Worm (Caenorhabditis elegans): ENCODE measurements around the gene T11B7.1.

DNA sequence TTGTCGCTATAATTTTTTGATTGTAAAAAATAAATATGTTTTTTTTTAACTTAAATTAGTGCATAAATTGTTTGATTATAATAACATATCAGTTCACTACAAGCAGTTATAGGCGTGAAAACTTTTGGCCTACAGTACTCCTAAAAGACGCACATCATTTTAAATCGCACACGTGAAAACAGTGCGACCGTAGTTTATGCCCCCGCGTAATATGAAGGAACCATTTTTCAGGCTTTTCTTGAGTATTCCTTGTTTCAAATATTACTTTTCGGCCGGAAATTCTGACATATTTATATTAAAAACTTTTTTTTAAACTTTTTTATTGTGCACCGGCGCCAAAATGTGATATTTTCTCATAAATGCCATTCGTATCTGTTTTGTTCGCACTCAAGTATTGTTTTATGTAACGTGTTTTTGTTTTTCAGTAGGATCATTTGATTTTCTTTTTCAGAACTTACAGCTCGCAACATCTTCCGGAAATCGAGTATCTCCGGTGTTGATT is 48.1 kb downstream of the T11B7.1 start, which contains the start of gene oma-1:
- TF ChIP-seq irx-1 (tag; optimal IDR thresholded peaks at IDR 0.05) (no peak), mep-1 (tag; optimal IDR thresholded peaks at IDR 0.05) (no peak), nhr-12 (tag; optimal IDR thresholded peaks at IDR 0.05) (no peak), skn-1 (tag; optimal IDR thresholded peaks at IDR 0.05) (no peak), ceh-82 (tag; optimal IDR thresholded peaks at IDR 0.05) (no peak), ama-1 (optimal IDR thresholded peaks at IDR 0.05) (no peak), nhr-90 (tag; optimal IDR thresholded peaks at IDR 0.05; ENCODE audit: poor library complexity) (no peak), blmp-1 (tag; optimal IDR thresholded peaks at IDR 0.05) (no peak), hlh-17 (GFP tag; optimal IDR thresholded peaks at IDR 0.05; ENCODE audit: borderline replicate concordance) (no peak), unc-130 (tag; optimal IDR thresholded peaks at IDR 0.05) (no peak), ets-5 (GFP tag; IDR thresholded peaks at IDR 0.05) (no peak)
